Fruit fly (Drosophila melanogaster): Measurements from ENCODE around the gene TotE.

DNA sequence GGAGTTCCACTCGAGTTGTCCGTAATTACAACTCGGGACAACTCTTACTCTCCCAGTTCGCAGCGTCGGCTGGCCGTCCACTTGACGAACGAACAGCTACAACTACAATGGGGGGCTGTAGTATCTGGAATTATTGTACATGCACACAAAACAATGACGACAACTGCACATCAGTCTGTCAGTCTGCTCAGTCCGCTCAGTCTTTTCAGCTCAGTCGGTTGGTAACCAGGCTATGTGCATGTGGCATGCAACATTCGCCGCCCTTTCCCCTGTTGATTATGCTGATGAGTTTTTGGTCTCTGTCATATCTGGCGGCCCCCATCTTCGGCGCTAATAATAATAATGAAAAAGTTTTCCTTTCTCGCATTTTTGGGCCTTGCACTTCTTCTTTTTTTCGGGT is 26.7 kb upstream of the TotE start:
- TF ChIP-seq dsf (GFP tag; optimal IDR thresholded peaks at IDR 0.05; ENCODE audit: borderline replicate concordance) (no peak), woc (GFP tag; optimal IDR thresholded peaks at IDR 0.05) (no peak), pan (optimal IDR thresholded peaks at IDR 0.05) (no peak), Myc (optimal IDR thresholded peaks at IDR 0.05) (no peak)

Data from whole organism, wandering third instar larva.